Worm (Caenorhabditis elegans) whole organism, young adult: ENCODE data around the gene srbc-41.

Experiments used
- B0336.3 ChIP-seq: fragments of 200-800 bp; sonication (Bioruptor generic); IDR thresholded peaks from 2 replicates; pipeline ENCODE4 v1.3.6; 2022; ENCODE audit warnings: missing genetic modification characterization, missing compliant biosample characterization
- F22D6.2 ChIP-seq: sonication (generic microtip); optimal IDR thresholded peaks from 2 replicates; lab custom pipeline; 2016; ENCODE audit warnings: mild to moderate bottlenecking, missing genetic modification characterization, missing compliant biosample characterization
- lin-35 ChIP-seq, 3 experiments: fragments of 150-350 bp in 2 of 3; sonication (generic microtip) in 1 of 3; optimal IDR thresholded peaks; 2 replicates each; lab custom pipeline; 2014 to 2018; ENCODE audit warnings: missing biosample characterization in 3 of 3, missing genetic modification characterization in 3 of 3, missing genetic modification reagents in 3 of 3
- madf-10 ChIP-seq: sonication (generic microtip); optimal IDR thresholded peaks from 2 replicates; lab custom pipeline; 2016; ENCODE audit warnings: mild to moderate bottlenecking, missing genetic modification characterization, missing compliant biosample characterization
- pha-4 ChIP-seq: fragments of 150-350 bp; sonication (generic microtip); optimal IDR thresholded peaks from 2 replicates; lab custom pipeline; 2014; ENCODE audit warnings: missing biosample characterization, missing genetic modification reagents, missing genetic modification characterization
- rcor-1 ChIP-seq: fragments of 200-800 bp; sonication (Bioruptor generic); IDR thresholded peaks from 2 replicates; pipeline ENCODE4 v1.3.6; 2022; ENCODE audit warnings: missing genetic modification reagents, missing genetic modification characterization, missing compliant biosample characterization
- rpc-1 ChIP-seq, 2 experiments: fragments of 150-350 bp in 1 of 2; sonication (generic microtip) in 1 of 2; optimal IDR thresholded peaks; 2 replicates each; lab custom pipeline; 2014 to 2018; ENCODE audit warnings: missing biosample characterization in 1 of 2, missing genetic modification characterization in 1 of 2, missing genetic modification reagents in 1 of 2, missing genotype in 1 of 2
- snpc-1.1 ChIP-seq: sonication (generic microtip); optimal IDR thresholded peaks from 2 replicates; lab custom pipeline; 2017; ENCODE audit warnings: missing genetic modification characterization, mild to moderate bottlenecking, missing compliant biosample characterization, antibody characterized with exemption, moderate library complexity, missing genotype, missing genetic modification reagents; ENCODE audit not compliant: insufficient read depth
- unc-62 ChIP-seq: fragments of 150-350 bp; optimal IDR thresholded peaks from 2 replicates; lab custom pipeline; 2014; ENCODE audit warnings: missing biosample characterization, missing genetic modification reagents, missing genetic modification characterization
- ztf-26 ChIP-seq: sonication (generic microtip); optimal IDR thresholded peaks from 2 replicates; lab custom pipeline; 2017; ENCODE audit warnings: missing genetic modification characterization, missing compliant biosample characterization

DNA sequence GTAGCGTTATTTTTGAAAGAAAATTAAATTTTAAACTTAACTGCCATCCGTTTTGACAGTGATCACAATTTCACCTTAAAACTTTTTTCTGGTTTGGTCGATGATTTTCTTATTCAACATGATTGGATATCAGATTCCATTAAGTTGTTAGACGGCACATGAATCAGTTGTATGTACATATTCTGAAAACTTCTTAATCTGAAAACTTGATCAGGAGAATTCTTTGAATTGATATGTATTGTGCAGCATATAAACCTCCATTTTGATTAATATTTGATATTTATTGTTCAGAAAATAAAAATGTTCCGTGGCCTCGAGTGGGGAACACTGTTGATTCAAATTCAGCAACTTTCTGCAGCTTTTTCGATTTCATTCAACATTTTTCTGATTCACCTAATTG, 25.4 kb upstream of the srbc-41 start, which contains the start of gene str-221:
- TF ChIP-seq lin-35 (GFP tag; optimal IDR thresholded peaks at IDR 0.05; lab: Kevin White, UChicago) (no peak), snpc-1.1 (tag; lab: Kevin White, UChicago) (no peak), ztf-26 (tag; lab: Kevin White, UChicago) (no peak), rcor-1 (no peak), rpc-1 (optimal IDR thresholded peaks at IDR 0.05; lab: Kevin White, UChicago) (no peak), rpc-1 (tag; optimal IDR thresholded peaks at IDR 0.05; lab: Kevin White, UChicago) (no peak), B0336.3 (GFP tag; lab: Robert Waterston, UW) (no peak), madf-10 (tag; lab: Kevin White, UChicago) (no peak), pha-4 (tag; lab: Kevin White, UChicago) (no peak), F22D6.2 (tag; lab: Kevin White, UChicago) (no peak), unc-62 (no peak)
